Worm (Caenorhabditis elegans): ENCODE data around the gene zfp-3.
"Not testable (repeated sequence)": the region's sequence is repeated elsewhere in the genome, so short reads cannot be mapped to it uniquely, and the experiment has no call there.

Gene zfp-3

DNA sequence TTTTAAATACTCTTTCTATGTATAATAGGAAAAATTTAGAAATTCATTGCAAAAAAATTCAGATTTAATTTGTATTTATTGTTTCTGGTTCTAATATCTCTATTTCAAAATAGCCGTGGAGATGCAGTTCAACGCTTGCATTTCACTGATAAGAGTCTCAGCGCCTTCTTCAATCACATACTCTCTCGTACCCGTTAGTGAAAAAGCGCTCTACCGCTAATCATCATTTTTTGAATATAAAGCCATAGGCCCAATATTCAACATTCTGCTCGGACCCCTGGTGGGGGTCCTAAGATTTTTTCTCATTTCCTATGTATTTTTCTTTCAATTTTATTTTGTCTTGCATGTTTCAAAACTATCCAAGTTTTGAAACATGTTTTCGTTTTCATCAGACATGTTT, 25.9 kb downstream of the zfp-3 start:
- TF ChIP-seq klf-2 (GFP tag; conservative IDR thresholded peaks at IDR 0.05): no peak
- TF ChIP-seq tab-1 (GFP tag; IDR thresholded peaks at IDR 0.05): no peak
- no peak for TF ChIP-seq med-1 (GFP tag; optimal IDR thresholded peaks at IDR 0.05; ENCODE audit: insufficient read depth)
- TF ChIP-seq T22C8.4 (GFP tag; IDR thresholded peaks at IDR 0.05): no peak
- no peak for TF ChIP-seq flt-1 (GFP tag; IDR thresholded peaks at IDR 0.05)
- TF ChIP-seq ref-1 (GFP tag; conservative IDR thresholded peaks at IDR 0.05): no peak
- TF ChIP-seq ztf-29 (GFP tag; IDR thresholded peaks at IDR 0.05): no peak

DNA sequence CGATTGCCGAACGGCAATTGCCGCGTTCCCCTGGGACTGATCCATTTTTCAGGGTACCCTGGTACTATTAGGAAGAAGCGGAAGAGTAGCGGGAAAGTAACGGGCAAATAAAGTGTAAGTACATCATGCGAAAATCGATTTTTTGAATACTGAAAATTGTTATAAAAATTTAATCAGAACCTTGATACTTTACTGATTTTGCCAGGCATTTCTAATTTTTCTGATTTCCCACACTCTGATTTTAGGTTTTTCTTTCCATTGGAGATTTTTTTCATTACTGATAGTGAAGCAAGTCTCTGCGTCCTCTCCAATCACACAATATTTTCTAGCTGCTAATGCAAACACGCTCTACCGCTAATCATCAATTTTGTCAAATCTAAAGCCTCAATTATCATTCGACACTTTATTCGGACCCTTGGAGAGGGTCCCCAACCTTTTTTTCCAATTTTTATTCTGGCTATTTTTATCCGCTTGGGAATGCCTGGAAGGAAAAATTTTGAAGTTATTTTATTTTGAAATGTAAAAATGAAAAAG, 27.2 kb downstream of the zfp-3 start, which contains the start of gene F19G12.9:
Gene F19G12.9, plus strand, starts transcription at position 51 of the 534 bp plus-strand sequence.
- no peak for TF ChIP-seq ref-1 (GFP tag; conservative IDR thresholded peaks at IDR 0.05)
- TF ChIP-seq med-1 (GFP tag; optimal IDR thresholded peaks at IDR 0.05; ENCODE audit: insufficient read depth): no peak
- TF ChIP-seq ztf-23 (GFP tag; IDR thresholded peaks at IDR 0.05): no peak
- no peak for TF ChIP-seq klf-2 (GFP tag; conservative IDR thresholded peaks at IDR 0.05)
- no peak for TF ChIP-seq T22C8.4 (GFP tag; IDR thresholded peaks at IDR 0.05)
- TF ChIP-seq flt-1 (GFP tag; IDR thresholded peaks at IDR 0.05): no peak
- TF ChIP-seq ztf-29 (GFP tag; IDR thresholded peaks at IDR 0.05): no peak
- no peak for TF ChIP-seq tab-1 (GFP tag; IDR thresholded peaks at IDR 0.05)
- no peak for TF ChIP-seq cog-1 (tag; optimal IDR thresholded peaks at IDR 0.05)

ce11 chrX:1416776-1417354, 29.6 kb downstream of the zfp-3 start, which contains the start of the genes F19G12.4 and F19G12.8:
Gene F19G12.4, plus strand, starts transcription at chrX:1417304.
Gene F19G12.8, plus strand, starts transcription at chrX:1417320.
- no peak for TF ChIP-seq flt-1 (GFP tag; IDR thresholded peaks at IDR 0.05)
- TF ChIP-seq ztf-29 (GFP tag; IDR thresholded peaks at IDR 0.05): no peak
- no peak for TF ChIP-seq ref-1 (GFP tag; conservative IDR thresholded peaks at IDR 0.05)
- TF ChIP-seq tab-1 (GFP tag; IDR thresholded peaks at IDR 0.05): no peak
- no peak for TF ChIP-seq klf-2 (GFP tag; conservative IDR thresholded peaks at IDR 0.05)
- TF ChIP-seq T22C8.4 (GFP tag; IDR thresholded peaks at IDR 0.05): no peak
- TF ChIP-seq cog-1 (tag; optimal IDR thresholded peaks at IDR 0.05): no peak
- no peak for TF ChIP-seq ztf-23 (GFP tag; IDR thresholded peaks at IDR 0.05)
- TF ChIP-seq med-1 (GFP tag; optimal IDR thresholded peaks at IDR 0.05; ENCODE audit: insufficient read depth): no peak

DNA sequence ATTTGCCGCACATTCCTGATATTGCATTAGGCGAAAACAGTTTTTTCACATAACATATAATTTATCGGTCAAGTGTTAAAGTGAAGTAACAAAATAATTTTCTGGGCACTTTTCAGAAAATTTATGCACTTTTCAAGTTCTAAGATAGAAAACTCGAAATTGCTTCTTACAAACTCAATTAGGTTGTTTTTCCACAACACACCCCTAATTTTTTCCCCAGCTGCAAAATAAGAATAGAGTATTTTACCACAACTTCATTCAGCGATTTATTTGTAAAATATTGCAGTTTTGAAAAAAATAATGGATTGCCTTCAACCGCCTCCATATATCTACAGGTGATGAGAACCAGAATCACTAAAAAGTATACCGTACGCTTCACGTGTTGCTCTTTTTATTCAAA, 33.6 kb downstream of the zfp-3 start, which contains the start of gene srh-19:
Gene srh-19, plus strand, starts transcription at position 301 of the 400 bp plus-strand sequence.
- no peak for TF ChIP-seq med-1 (GFP tag; optimal IDR thresholded peaks at IDR 0.05; ENCODE audit: insufficient read depth)
- no peak for TF ChIP-seq tab-1 (GFP tag; IDR thresholded peaks at IDR 0.05)
- TF ChIP-seq ref-1 (GFP tag; conservative IDR thresholded peaks at IDR 0.05): no peak
- TF ChIP-seq ztf-29 (GFP tag; IDR thresholded peaks at IDR 0.05): no peak
- no peak for TF ChIP-seq flt-1 (GFP tag; IDR thresholded peaks at IDR 0.05)
- TF ChIP-seq T22C8.4 (GFP tag; IDR thresholded peaks at IDR 0.05): no peak
- no peak for TF ChIP-seq cog-1 (tag; optimal IDR thresholded peaks at IDR 0.05)
- TF ChIP-seq ztf-23 (GFP tag; IDR thresholded peaks at IDR 0.05): no peak
- no peak for TF ChIP-seq klf-2 (GFP tag; conservative IDR thresholded peaks at IDR 0.05)

DNA sequence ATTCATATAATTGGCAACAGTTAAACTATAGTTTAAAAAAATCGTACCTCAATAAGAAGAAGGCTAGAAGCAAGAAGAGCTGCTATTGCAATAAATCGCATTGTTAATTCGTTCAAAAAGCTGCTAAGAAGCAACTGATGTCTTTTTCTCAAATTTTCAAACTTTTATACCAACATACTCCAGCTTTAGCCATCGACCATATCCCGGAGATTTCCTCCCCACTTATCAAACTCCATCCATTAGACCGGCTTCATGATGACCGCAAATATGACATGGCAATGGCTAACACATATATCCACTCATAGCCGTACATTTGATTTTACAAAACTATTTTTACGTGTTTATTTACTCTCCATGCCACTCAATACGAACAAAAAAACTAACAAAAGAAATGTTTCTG, 35.9 kb downstream of the zfp-3 start, which contains the start of gene abu-2:
Gene abu-2, minus strand, starts transcription at position 101 of the 400 bp plus-strand sequence.
- no peak for TF ChIP-seq flt-1 (GFP tag; IDR thresholded peaks at IDR 0.05)
- TF ChIP-seq T22C8.4 (GFP tag; IDR thresholded peaks at IDR 0.05): no peak
- no peak for TF ChIP-seq ref-1 (GFP tag; conservative IDR thresholded peaks at IDR 0.05)
- no peak for TF ChIP-seq tab-1 (GFP tag; IDR thresholded peaks at IDR 0.05)
- TF ChIP-seq cog-1 (tag; optimal IDR thresholded peaks at IDR 0.05): no peak
- TF ChIP-seq ztf-29 (GFP tag; IDR thresholded peaks at IDR 0.05): no peak
- no peak for TF ChIP-seq med-1 (GFP tag; optimal IDR thresholded peaks at IDR 0.05; ENCODE audit: insufficient read depth)
- TF ChIP-seq ztf-23 (GFP tag; IDR thresholded peaks at IDR 0.05): no peak
- no peak for TF ChIP-seq klf-2 (GFP tag; conservative IDR thresholded peaks at IDR 0.05)

DNA sequence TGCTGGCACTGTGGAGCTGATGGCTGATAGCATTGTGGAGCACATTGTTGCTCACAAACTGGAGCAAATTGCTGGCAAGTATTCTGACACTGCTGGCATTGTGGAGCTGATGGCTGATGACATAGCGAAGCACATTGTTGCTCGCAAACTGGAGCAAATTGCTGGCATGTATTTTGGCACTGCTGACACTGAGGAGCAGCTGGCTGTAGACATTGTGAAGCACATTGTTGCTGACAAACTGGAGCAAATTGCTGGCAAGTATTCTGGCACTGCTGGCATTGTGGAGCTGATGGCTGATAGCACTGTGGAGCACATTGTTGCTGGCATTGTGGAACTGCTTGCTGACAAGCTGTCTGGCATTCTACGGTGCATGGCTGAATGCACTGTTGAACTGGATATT, 37.2 kb downstream of the zfp-3 start:
- TF ChIP-seq T22C8.4 (GFP tag; IDR thresholded peaks at IDR 0.05) (no peak), cog-1 (tag; optimal IDR thresholded peaks at IDR 0.05) (no peak), ztf-29 (GFP tag; IDR thresholded peaks at IDR 0.05) (no peak)

ce11 chrX:1403971-1404370, 42.5 kb downstream of the zfp-3 start, which contains the start of gene ZK402.1:
Gene ZK402.1, plus strand, starts transcription at chrX:1404271.
- not testable (repeated sequence) for TF ChIP-seq flt-1 (GFP tag; IDR thresholded peaks at IDR 0.05); cog-1 (tag; optimal IDR thresholded peaks at IDR 0.05); T22C8.4 (GFP tag; IDR thresholded peaks at IDR 0.05)

DNA sequence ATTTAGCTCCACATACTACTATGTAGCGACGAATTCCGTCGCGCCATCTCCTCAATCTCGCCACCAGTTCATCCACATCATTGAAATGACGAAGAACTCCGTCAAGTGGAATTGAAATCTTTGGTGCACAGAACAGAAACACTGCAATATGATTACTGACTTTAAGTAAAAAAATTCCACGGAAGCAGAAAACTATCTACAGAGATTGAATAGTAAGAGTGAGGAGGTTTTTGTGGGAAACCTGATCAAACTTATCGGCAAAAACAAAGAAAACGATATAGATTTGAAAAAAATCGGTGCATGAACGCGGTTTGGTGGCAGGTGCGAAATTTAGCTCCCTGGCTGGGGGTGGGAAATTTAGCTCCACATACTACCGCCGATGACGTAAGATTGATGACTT, 43.0 kb downstream of the zfp-3 start, which contains the start of gene ZK402.2:
Gene ZK402.2, plus strand, starts transcription at position 301 of the 400 bp plus-strand sequence.
- TF ChIP-seq ztf-29 (GFP tag; IDR thresholded peaks at IDR 0.05); med-1 (GFP tag; optimal IDR thresholded peaks at IDR 0.05; ENCODE audit: insufficient read depth); cog-1 (tag; optimal IDR thresholded peaks at IDR 0.05): not testable (repeated sequence)

ce11 chrX:1401259-1401658, 45.2 kb downstream of the zfp-3 start, which contains the start of gene ZK402.5:
Gene ZK402.5, minus strand, starts transcription at chrX:1401359.
- TF ChIP-seq ztf-23 (GFP tag; IDR thresholded peaks at IDR 0.05) (no peak), klf-2 (GFP tag; conservative IDR thresholded peaks at IDR 0.05) (no peak), T22C8.4 (GFP tag; IDR thresholded peaks at IDR 0.05) (no peak)

- TF ChIP-seq tab-1 (GFP tag; IDR thresholded peaks at IDR 0.05) (no peak), ztf-29 (GFP tag; IDR thresholded peaks at IDR 0.05) (no peak), med-1 (GFP tag; optimal IDR thresholded peaks at IDR 0.05; ENCODE audit: insufficient read depth) (no peak), ref-1 (GFP tag; conservative IDR thresholded peaks at IDR 0.05) (no peak), flt-1 (GFP tag; IDR thresholded peaks at IDR 0.05) (no peak)
Measured at ce11 chrX:1397516-1397915, 48.9 kb downstream of the zfp-3 start, which contains the start of gene H39E20.1. Gene H39E20.1, minus strand, starts transcription at chrX:1397616.
